Fruit fly (Drosophila melanogaster): ENCODE data around the gene bves.

bves gene

dm6 chrX:21072953-21073352 is 19.2 kb downstream of the bves start (continued):
- TF ChIP-seq Jarid2 (GFP tag; optimal IDR thresholded peaks at IDR 0.05) (no peak), dmrt99B (tag; optimal IDR thresholded peaks at IDR 0.05) (peak; percentile 35), CG17802 (tag; optimal IDR thresholded peaks at IDR 0.05) (no peak), kni (GFP tag; optimal IDR thresholded peaks at IDR 0.05) (no peak), dimm (GFP tag; IDR thresholded peaks at IDR 0.05) (no peak), CG16815 (GFP tag; optimal IDR thresholded peaks at IDR 0.05) (no peak), E2f2 (GFP tag; IDR thresholded peaks at IDR 0.05) (no peak), Xrp1 (GFP tag; IDR thresholded peaks at IDR 0.05) (peak; percentile 39; the same call in 1 of the 2 replicates), Gsc (GFP tag; IDR thresholded peaks at IDR 0.05) (no peak), fd96Cb (tag; optimal IDR thresholded peaks at IDR 0.05) (peak; percentile 13), nerfin-1 (tag; optimal IDR thresholded peaks at IDR 0.05) (no peak), peb (GFP tag; IDR thresholded peaks at IDR 0.05) (no peak), CG1603 (tag; optimal IDR thresholded peaks at IDR 0.05) (peak; percentile 37), CG12744 (GFP tag; optimal IDR thresholded peaks at IDR 0.05) (no peak), en (GFP tag; optimal IDR thresholded peaks at IDR 0.05) (no peak), Deaf1 (tag; optimal IDR thresholded peaks at IDR 0.05) (no peak), Doc3 (GFP tag; IDR thresholded peaks at IDR 0.05; ENCODE audit: partially characterized antibody) (no peak), Bteb2 (GFP tag; optimal IDR thresholded peaks at IDR 0.05) (no peak), CG2712 (tag; optimal IDR thresholded peaks at IDR 0.05) (peak; percentile 17), Rx (GFP tag; IDR thresholded peaks at IDR 0.05) (no peak), salm (tag; optimal IDR thresholded peaks at IDR 0.05) (no peak), row (GFP tag; IDR thresholded peaks at IDR 0.05) (peak; percentile 51), CG10565 (GFP tag; optimal IDR thresholded peaks at IDR 0.05) (no peak), lbe (GFP tag; optimal IDR thresholded peaks at IDR 0.05) (peak; percentile 72), Med (GFP tag) (peak; percentile 68), gsb (GFP tag; IDR thresholded peaks at IDR 0.05) (no peak), Hr51 (GFP tag; optimal IDR thresholded peaks at IDR 0.05) (peak in 1 of 2 experiments; percentile 19), Xbp1 (GFP tag; optimal IDR thresholded peaks at IDR 0.05) (peak; percentile 14), CG1647 (GFP tag; optimal IDR thresholded peaks at IDR 0.05) (no peak), Kr (GFP tag; optimal IDR thresholded peaks at IDR 0.05) (no peak), Blimp-1 (GFP tag; optimal IDR thresholded peaks at IDR 0.05) (peak; percentile 9), CG13424 (tag; optimal IDR thresholded peaks at IDR 0.05) (peak; percentile 1), cato (GFP tag; optimal IDR thresholded peaks at IDR 0.05; ENCODE audit: borderline replicate concordance) (no peak), sens (GFP tag) (peak; percentile 49), CG30431 (GFP tag; optimal IDR thresholded peaks at IDR 0.05) (no peak), CG10267 (tag; optimal IDR thresholded peaks at IDR 0.05) (peak; percentile 14), CG7786 (GFP tag; optimal IDR thresholded peaks at IDR 0.05) (no peak), CG31441 (GFP tag; IDR thresholded peaks at IDR 0.05) (no peak), slbo (GFP tag; IDR thresholded peaks at IDR 0.05) (no peak), vvl (GFP tag; IDR thresholded peaks at IDR 0.05) (no peak), CG6813 (GFP tag; optimal IDR thresholded peaks at IDR 0.05) (no peak), pum (GFP tag; optimal IDR thresholded peaks at IDR 0.05) (no peak), fu2 (GFP tag; optimal IDR thresholded peaks at IDR 0.05) (no peak), Nf-YA (GFP tag; IDR thresholded peaks at IDR 0.05) (no peak), CG11093 (GFP tag; IDR thresholded peaks at IDR 0.05) (no peak), fd64A (GFP tag; optimal IDR thresholded peaks at IDR 0.05) (no peak), CG9215 (GFP tag; IDR thresholded peaks at IDR 0.05) (no peak), lab (GFP tag; optimal IDR thresholded peaks at IDR 0.05) (peak; percentile 20), tio (GFP tag; optimal IDR thresholded peaks at IDR 0.05) (peak; percentile 13), CG2889 (GFP tag; IDR thresholded peaks at IDR 0.05) (no peak), bsh (GFP tag; optimal IDR thresholded peaks at IDR 0.05) (peak; percentile 3 to 86), Ptx1 (GFP tag; IDR thresholded peaks at IDR 0.05) (no peak)

Measured in whole organism, embryonic.